Fruit fly (Drosophila melanogaster) whole organism, prepupa: ENCODE results near the gene Drsl3.

Experiments
- CG10669 ChIP-seq: fragments of 200-800 bp; sonication (Bioruptor generic); optimal IDR thresholded peaks from 3 replicates; lab custom pipeline; 2018; ENCODE audit warnings: missing biosample characterization, mild to moderate bottlenecking, missing genetic modification characterization, moderate library complexity
- CG11902 ChIP-seq: fragments of 200-800 bp; sonication (Bioruptor generic); optimal IDR thresholded peaks from 3 replicates; lab custom pipeline; 2016; ENCODE audit warnings: missing biosample characterization, missing genetic modification characterization
- CG34406 ChIP-seq: fragments of 200-800 bp; sonication (Bioruptor generic); optimal IDR thresholded peaks from 3 replicates; lab custom pipeline; 2016; ENCODE audit warnings: missing biosample characterization, missing genetic modification characterization
- CG3919 ChIP-seq: fragments of 200-800 bp; sonication (Bioruptor generic); optimal IDR thresholded peaks from 3 replicates; lab custom pipeline; 2016; ENCODE audit warnings: missing biosample characterization, missing genetic modification characterization
- CG6808 ChIP-seq: fragments of 200-800 bp; sonication (Bioruptor generic); optimal IDR thresholded peaks from 3 replicates; lab custom pipeline; 2017; ENCODE audit warnings: missing biosample characterization, missing genetic modification characterization, mild to moderate bottlenecking, moderate library complexity, missing genetic modification reagents
- CG6854 ChIP-seq: fragments of 200-800 bp; sonication (Bioruptor generic); optimal IDR thresholded peaks from 2 replicates; lab custom pipeline; 2017; ENCODE audit warnings: missing biosample characterization, mild to moderate bottlenecking, missing genetic modification characterization
- CG7368 ChIP-seq: fragments of 200-800 bp; sonication (Bioruptor generic); optimal IDR thresholded peaks from 3 replicates; lab custom pipeline; 2016; ENCODE audit warnings: missing biosample characterization, missing genetic modification characterization
- CG8119 ChIP-seq: fragments of 200-800 bp; sonication (Bioruptor generic); IDR thresholded peaks from 3 replicates; pipeline ENCODE4 v1.3.6; 2022; ENCODE audit warnings: missing biosample characterization, missing genetic modification characterization
- CG8632 ChIP-seq: fragments of 200-800 bp; sonication (Bioruptor generic); optimal IDR thresholded peaks from 3 replicates; lab custom pipeline; 2016; ENCODE audit warnings: missing biosample characterization, missing genetic modification characterization
- Eip78C ChIP-seq: fragments of 200-800 bp; sonication (Bioruptor generic); peaks from one replicate; lab custom pipeline; 2016; ENCODE audit warnings: missing biosample characterization, missing genetic modification characterization
- Eip93F ChIP-seq: fragments of 200-800 bp; sonication (Bioruptor generic); optimal IDR thresholded peaks from 2 replicates; lab custom pipeline; 2016; ENCODE audit warnings: missing biosample characterization, mild to moderate bottlenecking, missing genetic modification characterization
- Ets96B ChIP-seq: fragments of 200-800 bp; optimal IDR thresholded peaks from 2 replicates; lab custom pipeline; 2019; ENCODE audit warnings: missing biosample characterization, mild to moderate bottlenecking, missing genetic modification characterization, moderate library complexity
- Hr38 ChIP-seq: sonication (Bioruptor generic); optimal IDR thresholded peaks from 2 replicates; lab custom pipeline; 2016; ENCODE audit warnings: missing biosample characterization, missing genetic modification characterization
- Met ChIP-seq: fragments of 200-800 bp; sonication (Bioruptor generic); optimal IDR thresholded peaks from 3 replicates; lab custom pipeline; 2016; ENCODE audit warnings: missing biosample characterization, missing genetic modification characterization
- OdsH ChIP-seq: fragments of 200-800 bp; sonication (Bioruptor generic); optimal IDR thresholded peaks from 3 replicates; lab custom pipeline; 2016; ENCODE audit warnings: missing biosample characterization, missing genetic modification characterization
- Smox ChIP-seq: fragments of 200-800 bp; sonication (Bioruptor generic); optimal IDR thresholded peaks from 3 replicates; lab custom pipeline; 2016; ENCODE audit warnings: missing biosample characterization, missing genetic modification characterization
- achi ChIP-seq: fragments of 200-800 bp; sonication (Bioruptor generic); optimal IDR thresholded peaks from 3 replicates; lab custom pipeline; 2016; ENCODE audit warnings: missing biosample characterization, missing genetic modification characterization
- acj6 ChIP-seq: fragments of 200-800 bp; sonication (Bioruptor generic); optimal IDR thresholded peaks from 3 replicates; lab custom pipeline; 2016; ENCODE audit warnings: missing biosample characterization, missing genetic modification characterization
- eg ChIP-seq: fragments of 200-800 bp; sonication (Bioruptor generic); IDR thresholded peaks from 3 replicates; pipeline ENCODE4 v1.3.6; 2022; ENCODE audit warnings: missing biosample characterization, missing genetic modification characterization
- fd59A ChIP-seq: fragments of 200-800 bp; sonication (Bioruptor generic); optimal IDR thresholded peaks from 2 replicates; lab custom pipeline; 2017; ENCODE audit warnings: missing biosample characterization, mild to moderate bottlenecking, missing genetic modification characterization, missing genetic modification reagents
- fd85E ChIP-seq: fragments of 200-800 bp; sonication (Bioruptor generic); optimal IDR thresholded peaks from 3 replicates; lab custom pipeline; 2016; ENCODE audit warnings: missing biosample characterization, missing genetic modification characterization
- fkh ChIP-seq: fragments of 200-800 bp; sonication (Bioruptor generic); optimal IDR thresholded peaks from 3 replicates; lab custom pipeline; 2017; ENCODE audit warnings: missing biosample characterization, mild to moderate bottlenecking, missing genetic modification characterization, moderate library complexity
- lz ChIP-seq: fragments of 200-800 bp; sonication (Bioruptor generic); optimal IDR thresholded peaks from 3 replicates; lab custom pipeline; 2016; ENCODE audit warnings: missing biosample characterization, missing genetic modification characterization
- net ChIP-seq: fragments of 200-800 bp; sonication (Bioruptor generic); optimal IDR thresholded peaks from 3 replicates; lab custom pipeline; 2016; ENCODE audit warnings: missing biosample characterization, missing genetic modification characterization
- pdm3 ChIP-seq: fragments of 200-800 bp; sonication (Bioruptor generic); optimal IDR thresholded peaks from 3 replicates; lab custom pipeline; 2016; ENCODE audit warnings: missing biosample characterization, missing genetic modification characterization
- salr ChIP-seq, 2 experiments: fragments of 200-800 bp; sonication (Bioruptor generic); optimal IDR thresholded peaks; 3 replicates each; lab custom pipeline; 2016 to 2018; ENCODE audit warnings: missing biosample characterization in 2 of 2, missing genetic modification characterization in 2 of 2, mild to moderate bottlenecking in 1 of 2
- spab ChIP-seq: fragments of 200-800 bp; sonication (Bioruptor generic); optimal IDR thresholded peaks from 2 replicates; lab custom pipeline; 2017; ENCODE audit warnings: missing biosample characterization, mild to moderate bottlenecking, missing genetic modification characterization, missing genetic modification reagents
- ss ChIP-seq, 2 experiments: fragments of 200-800 bp; sonication (Bioruptor generic); optimal IDR thresholded peaks; 2 replicates in 1 of 2; 3 replicates in 1 of 2; lab custom pipeline; 2017 to 2018; ENCODE audit warnings: mild to moderate bottlenecking in 2 of 2, missing biosample characterization in 2 of 2, missing genetic modification characterization in 2 of 2, moderate library complexity in 1 of 2
- svp ChIP-seq: fragments of 200-800 bp; sonication (Bioruptor generic); peaks from one replicate; lab custom pipeline; 2016; ENCODE audit warnings: missing biosample characterization, missing genetic modification characterization
- vri ChIP-seq: fragments of 200-800 bp; sonication (Bioruptor generic); optimal IDR thresholded peaks from 3 replicates; lab custom pipeline; 2016; ENCODE audit warnings: missing biosample characterization, mild to moderate bottlenecking, missing genetic modification characterization

The Drsl3 gene

dm6 chr3L:3303534-3304459 is 11.0 kb upstream of the Drsl3 start, which contains the start of gene ZnT63C (continued):
- TF ChIP-seq svp (GFP tag; lab: Kevin White, UChicago) (peak; percentile 65), ss (GFP tag; optimal IDR thresholded peaks at IDR 0.05; lab: Kevin White, UChicago) (peak; percentile 57 to 58), Eip78C (peak; percentile 69), achi (no peak), Smox (GFP tag; lab: Kevin White, UChicago) (no peak), CG34406 (GFP tag; lab: Kevin White, UChicago) (no peak), fd59A (GFP tag; lab: Kevin White, UChicago) (peak; percentile 27), net (GFP tag; lab: Kevin White, UChicago) (peak; percentile 34), CG6854 (GFP tag; lab: Kevin White, UChicago) (peak; percentile 52), vri (peak; percentile 41), acj6 (GFP tag; lab: Kevin White, UChicago) (peak; percentile 54), salr (GFP tag; optimal IDR thresholded peaks at IDR 0.05; lab: Kevin White, UChicago) (peak in 1 of 2 experiments; percentile 11), Hr38 (no peak), spab (GFP tag; lab: Kevin White, UChicago) (peak; percentile 48), Met (GFP tag; lab: Kevin White, UChicago) (peak; percentile 46), CG8119 (GFP tag; lab: Robert Waterston, UW) (peak; percentile 43; the same call in 1 of the 3 replicates), lz (peak; percentile 39), CG6808 (GFP tag; lab: Kevin White, UChicago) (peak; percentile 77)

- TF ChIP-seq net (GFP tag; lab: Kevin White, UChicago), result no peak
- no peak for TF ChIP-seq CG3919 (GFP tag; lab: Kevin White, UChicago)
- TF ChIP-seq fkh, result no peak
- no peak for TF ChIP-seq CG7368 (GFP tag; lab: Kevin White, UChicago)
- no peak for TF ChIP-seq OdsH (GFP tag; lab: Kevin White, UChicago)
- no peak for TF ChIP-seq achi
- no peak for TF ChIP-seq CG11902 (GFP tag; lab: Kevin White, UChicago)
- TF ChIP-seq CG10669 (GFP tag; lab: Kevin White, UChicago), result no peak
- TF ChIP-seq eg, result no peak
- TF ChIP-seq CG8632 (GFP tag; lab: Kevin White, UChicago), result no peak
These were observed 10.1 kb upstream of the Drsl3 start for dm6 chr3L:3304740-3305139.

dm6 chr3L:3305430-3305829 is 9.4 kb upstream of the Drsl3 start:
- TF ChIP-seq vri (no peak), fkh (peak; percentile 84)

- no peak for TF ChIP-seq Eip93F (GFP tag; lab: Kevin White, UChicago)
These were observed 8.3 kb upstream of the Drsl3 start for dm6 chr3L:3306515-3306914.

- no peak for TF ChIP-seq achi
- TF ChIP-seq fd85E, result no peak
- TF ChIP-seq pdm3, result no peak
- TF ChIP-seq Ets96B (tag; lab: Kevin White, UChicago), result no peak
- TF ChIP-seq CG34406 (GFP tag; lab: Kevin White, UChicago), result no peak
These were observed 7.2 kb upstream of the Drsl3 start for dm6 chr3L:3307593-3307992.
